Fruit fly (Drosophila melanogaster): ENCODE measurements around the gene CG15747.

The CG15747 gene

dm6 chrX:13319376-13319883 lies 18.7 kb upstream of the CG15747 start (continued):
- TF ChIP-seq onecut (GFP tag; IDR thresholded peaks at IDR 0.05) (no peak), Hmx (GFP tag; optimal IDR thresholded peaks at IDR 0.05) (no peak), CG6254 (GFP tag; optimal IDR thresholded peaks at IDR 0.05) (peak; percentile 60), CG10267 (tag; optimal IDR thresholded peaks at IDR 0.05) (peak; percentile 31), Max (GFP tag; optimal IDR thresholded peaks at IDR 0.05) (no peak), ken (GFP tag; IDR thresholded peaks at IDR 0.05) (no peak), PHDP (tag; optimal IDR thresholded peaks at IDR 0.05) (peak; percentile 58), oc (tag; optimal IDR thresholded peaks at IDR 0.05) (no peak), CG8388 (GFP tag; optimal IDR thresholded peaks at IDR 0.05) (peak; percentile 10), CG15601 (tag; optimal IDR thresholded peaks at IDR 0.05) (peak; percentile 91), org-1 (GFP tag; optimal IDR thresholded peaks at IDR 0.05) (no peak), CG12236 (GFP tag; optimal IDR thresholded peaks at IDR 0.05) (no peak), CG10274 (GFP tag; optimal IDR thresholded peaks at IDR 0.05) (no peak), eve (GFP tag; optimal IDR thresholded peaks at IDR 0.05) (peak in 1 of 2 experiments; percentile 48), chn (GFP tag; optimal IDR thresholded peaks at IDR 0.05) (no peak), CG18764 (GFP tag; optimal IDR thresholded peaks at IDR 0.05) (no peak), ewg (GFP tag; optimal IDR thresholded peaks at IDR 0.05) (no peak), Nf-YA (GFP tag; IDR thresholded peaks at IDR 0.05) (no peak), kah (GFP tag; optimal IDR thresholded peaks at IDR 0.05) (no peak), Fer2 (tag; optimal IDR thresholded peaks at IDR 0.05) (peak; percentile 33), tgo (GFP tag; IDR thresholded peaks at IDR 0.05) (peak; percentile 16; the same call in 1 of the 3 replicates), CG12155 (GFP tag; optimal IDR thresholded peaks at IDR 0.05) (no peak), CG1024 (GFP tag; IDR thresholded peaks at IDR 0.05) (no peak), CG18476 (GFP tag; optimal IDR thresholded peaks at IDR 0.05) (no peak), NFAT (GFP tag; IDR thresholded peaks at IDR 0.05) (no peak), bbx (GFP tag; IDR thresholded peaks at IDR 0.05; ENCODE audit: partially characterized antibody) (no peak), caup (GFP tag; optimal IDR thresholded peaks at IDR 0.05; ENCODE audit: severe bottlenecking) (peak; percentile 3), lmd (GFP tag; IDR thresholded peaks at IDR 0.05) (no peak; the same call in 1 of the 2 replicates), Trl (optimal IDR thresholded peaks at IDR 0.05) (peak; percentile 53 to 80), Trl (GFP tag; optimal IDR thresholded peaks at IDR 0.05) (no peak), Blimp-1 (GFP tag; optimal IDR thresholded peaks at IDR 0.05) (no peak), exex (tag; optimal IDR thresholded peaks at IDR 0.05) (peak; percentile 43), chif (GFP tag; optimal IDR thresholded peaks at IDR 0.05) (no peak), pho (GFP tag; optimal IDR thresholded peaks at IDR 0.05) (no peak), yki (optimal IDR thresholded peaks at IDR 0.05) (no peak), so (GFP tag; IDR thresholded peaks at IDR 0.05) (no peak), D19B (GFP tag; optimal IDR thresholded peaks at IDR 0.05) (peak; percentile 1), tup (GFP tag; optimal IDR thresholded peaks at IDR 0.05) (no peak), CG11504 (tag; optimal IDR thresholded peaks at IDR 0.05) (peak; percentile 60), CG11085 (GFP tag; IDR thresholded peaks at IDR 0.05) (no peak), CG9876 (GFP tag; optimal IDR thresholded peaks at IDR 0.05) (no peak), Lpt (GFP tag; optimal IDR thresholded peaks at IDR 0.05) (no peak), Ptx1 (GFP tag; IDR thresholded peaks at IDR 0.05) (peak; percentile 27; the same call in 1 of the 2 replicates), sens-2 (GFP tag; IDR thresholded peaks at IDR 0.05) (no peak), CG16815 (GFP tag; optimal IDR thresholded peaks at IDR 0.05) (no peak), CG10654 (GFP tag; optimal IDR thresholded peaks at IDR 0.05) (no peak), Doc3 (GFP tag; IDR thresholded peaks at IDR 0.05; ENCODE audit: partially characterized antibody) (no peak), trh (GFP tag; optimal IDR thresholded peaks at IDR 0.05) (no peak), row (GFP tag; IDR thresholded peaks at IDR 0.05) (peak; percentile 88), Bdp1 (GFP tag; optimal IDR thresholded peaks at IDR 0.05) (no peak), CkIIα-i1 (GFP tag; IDR thresholded peaks at IDR 0.05) (no peak), CG7963 (GFP tag; IDR thresholded peaks at IDR 0.05; ENCODE audit: partially characterized antibody) (no peak)
